Worm (Caenorhabditis elegans): Measurements from ENCODE around the gene C45B2.6.

C45B2.6 gene

DNA sequence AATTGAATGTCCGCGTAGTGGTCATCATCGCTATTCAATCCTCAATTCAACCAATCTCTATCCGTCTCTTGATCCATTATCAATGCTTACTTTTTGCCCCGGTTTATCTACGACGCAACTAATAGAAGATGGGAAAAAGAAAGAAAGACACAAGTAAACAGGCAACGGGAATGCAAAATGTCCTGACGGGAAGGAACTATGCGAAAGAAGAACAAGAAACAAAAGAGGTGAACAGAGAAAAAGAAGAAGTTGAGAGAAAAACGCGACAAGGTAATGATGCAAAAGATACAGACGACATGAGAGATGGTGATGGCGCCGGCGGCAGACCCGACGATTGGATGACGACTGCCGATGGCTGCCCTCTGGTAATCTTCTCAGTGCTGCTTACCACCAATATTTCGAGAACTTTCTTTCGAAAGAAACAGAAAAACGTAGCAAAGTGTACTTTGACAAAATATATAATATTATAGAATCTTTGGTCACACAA, 10.6 kb upstream of the C45B2.6 start (continued):
- TF ChIP-seq nhr-23 (tag; optimal IDR thresholded peaks at IDR 0.05) (peak; percentile 93), nhr-237 (tag; optimal IDR thresholded peaks at IDR 0.05) (no peak), fkh-10 (GFP tag; optimal IDR thresholded peaks at IDR 0.05) (no peak), nhr-11 (tag; optimal IDR thresholded peaks at IDR 0.05) (no peak), lin-39 (tag; optimal IDR thresholded peaks at IDR 0.05) (peak; percentile 50), egl-5 (tag; optimal IDR thresholded peaks at IDR 0.05) (peak; percentile 67), elt-3 (tag; optimal IDR thresholded peaks at IDR 0.05) (peak in 2 of 3 experiments; percentile 14 to 55), ama-1 (optimal IDR thresholded peaks at IDR 0.05) (peak; percentile 59), pqm-1 (tag; optimal IDR thresholded peaks at IDR 0.05) (peak; percentile 81), R02D3.7 (tag; optimal IDR thresholded peaks at IDR 0.05) (peak; percentile 21)

DNA sequence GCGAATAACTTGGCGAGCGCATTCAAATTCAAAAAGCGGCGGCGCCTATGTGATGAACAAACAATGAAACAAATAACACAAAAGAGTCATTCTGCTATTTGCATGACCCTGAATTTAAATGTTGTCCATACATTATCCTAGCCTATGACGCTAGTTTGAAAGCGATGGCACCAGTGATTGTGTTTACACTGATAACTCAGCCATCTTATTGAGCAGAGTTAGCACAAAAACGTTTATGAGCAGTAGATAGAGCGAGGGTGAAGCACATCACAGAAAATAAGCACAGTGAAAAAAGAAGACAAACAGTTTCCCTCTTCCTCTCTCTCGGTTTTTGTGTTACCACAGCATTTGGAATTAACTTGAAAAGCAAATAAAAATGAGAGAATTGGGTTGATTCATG, 9.4 kb upstream of the C45B2.6 start:
- TF ChIP-seq fkh-10 (GFP tag; optimal IDR thresholded peaks at IDR 0.05) = no peak
- no peak for TF ChIP-seq ztf-11 (tag; optimal IDR thresholded peaks at IDR 0.05)
- peak; percentile 79 for TF ChIP-seq pha-4 (tag; optimal IDR thresholded peaks at IDR 0.05)
- TF ChIP-seq sea-2 (GFP tag; optimal IDR thresholded peaks at IDR 0.05) = no peak
- no peak for TF ChIP-seq aly-2 (tag; optimal IDR thresholded peaks at IDR 0.05)
- peak; percentile 37 for TF ChIP-seq jun-1 (tag; optimal IDR thresholded peaks at IDR 0.05)
- no peak for TF ChIP-seq nhr-237 (tag; optimal IDR thresholded peaks at IDR 0.05)
- TF ChIP-seq elt-2 (tag; optimal IDR thresholded peaks at IDR 0.05) = peak; percentile 8
- TF ChIP-seq mml-1 (tag; optimal IDR thresholded peaks at IDR 0.05) = no peak
- no peak for TF ChIP-seq ztf-4 (tag; optimal IDR thresholded peaks at IDR 0.05)

DNA sequence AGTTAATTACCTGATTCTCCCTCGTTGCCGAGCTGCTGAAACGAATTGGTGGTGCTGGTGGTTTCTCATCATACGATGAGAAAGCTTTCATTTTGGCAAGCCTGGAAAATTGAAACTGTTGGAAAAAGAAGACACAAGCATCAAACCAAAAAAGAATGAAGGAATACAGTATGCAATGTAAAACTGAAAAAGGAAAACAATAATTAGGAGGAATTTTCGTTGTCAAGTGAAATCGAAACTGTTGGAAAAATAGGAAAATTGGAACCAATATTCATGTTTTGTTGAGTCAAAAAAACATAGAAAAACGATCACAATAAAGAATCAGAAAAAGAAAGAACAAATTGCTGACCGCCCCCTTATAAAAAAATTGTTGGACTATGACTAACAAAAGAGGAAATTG, 4.2 kb upstream of the C45B2.6 start, which contains the start of gene pak-1:
pak-1 (minus strand) TSS at position 101 of the 400 bp plus-strand sequence.
- no peak for TF ChIP-seq pqm-1 (tag; optimal IDR thresholded peaks at IDR 0.05)
- TF ChIP-seq nhr-43 (tag; optimal IDR thresholded peaks at IDR 0.05; ENCODE audit: poor library complexity, severe bottlenecking) = no peak
- no peak for TF ChIP-seq nhr-67 (tag; optimal IDR thresholded peaks at IDR 0.05)
- no peak for TF ChIP-seq eor-1 (tag; optimal IDR thresholded peaks at IDR 0.05)
- no peak for TF ChIP-seq elt-2 (tag; optimal IDR thresholded peaks at IDR 0.05)

DNA sequence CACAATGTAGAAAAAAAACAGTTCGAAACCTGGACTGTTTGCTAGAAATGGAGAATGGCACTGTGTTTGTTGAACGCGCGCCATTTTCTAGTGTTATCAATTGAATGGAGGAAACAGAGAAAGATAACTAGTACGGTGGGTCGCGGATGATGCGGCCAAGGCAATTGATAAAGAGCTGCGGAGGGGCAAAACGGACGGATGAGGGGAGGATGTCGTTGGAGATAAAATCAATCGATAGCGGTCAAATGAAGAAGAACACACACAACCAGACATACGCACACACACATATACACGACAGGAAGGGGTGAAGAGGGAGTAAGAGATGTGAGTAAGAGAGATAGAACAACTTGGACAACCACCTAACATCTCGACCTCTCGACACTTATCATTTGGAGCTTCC, 2.6 kb upstream of the C45B2.6 start:
- TF ChIP-seq ceh-28 (tag; optimal IDR thresholded peaks at IDR 0.05) (peak; percentile 80), elt-2 (tag; optimal IDR thresholded peaks at IDR 0.05) (peak; percentile 56), nhr-23 (tag; optimal IDR thresholded peaks at IDR 0.05) (peak; percentile 68), lin-15B (tag; optimal IDR thresholded peaks at IDR 0.05) (no peak), nhr-25 (tag; optimal IDR thresholded peaks at IDR 0.05) (no peak), elt-3 (tag; optimal IDR thresholded peaks at IDR 0.05) (peak in 1 of 3 experiments; percentile 87)

DNA sequence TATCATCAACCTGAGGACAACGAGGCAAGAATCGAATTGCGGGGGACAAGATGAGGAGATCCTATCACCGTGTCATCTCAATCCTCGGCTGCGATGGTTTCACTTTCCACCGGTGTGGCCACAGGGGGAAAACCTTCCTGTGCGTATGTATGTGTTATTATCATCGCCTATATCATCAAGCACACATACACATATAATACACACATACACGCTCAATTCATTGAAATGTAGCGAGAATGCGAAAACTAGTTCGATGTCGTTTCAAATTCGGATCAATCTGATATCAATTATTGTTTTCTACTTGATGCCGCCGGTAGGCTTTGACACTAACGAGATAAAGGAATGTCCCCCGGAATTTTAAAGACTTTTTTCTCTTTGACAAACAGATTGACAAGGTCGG, 1.8 kb upstream of the C45B2.6 start:
- TF ChIP-seq nhr-76 (tag; optimal IDR thresholded peaks at IDR 0.05) (no peak), ztf-4 (tag; optimal IDR thresholded peaks at IDR 0.05) (no peak), nhr-25 (tag; optimal IDR thresholded peaks at IDR 0.05) (peak; percentile 39), jun-1 (tag; optimal IDR thresholded peaks at IDR 0.05) (no peak), nhr-23 (tag; optimal IDR thresholded peaks at IDR 0.05) (peak; percentile 59), ZK546.5 (tag; optimal IDR thresholded peaks at IDR 0.05) (no peak), lsy-12 (tag; optimal IDR thresholded peaks at IDR 0.05) (no peak)

DNA sequence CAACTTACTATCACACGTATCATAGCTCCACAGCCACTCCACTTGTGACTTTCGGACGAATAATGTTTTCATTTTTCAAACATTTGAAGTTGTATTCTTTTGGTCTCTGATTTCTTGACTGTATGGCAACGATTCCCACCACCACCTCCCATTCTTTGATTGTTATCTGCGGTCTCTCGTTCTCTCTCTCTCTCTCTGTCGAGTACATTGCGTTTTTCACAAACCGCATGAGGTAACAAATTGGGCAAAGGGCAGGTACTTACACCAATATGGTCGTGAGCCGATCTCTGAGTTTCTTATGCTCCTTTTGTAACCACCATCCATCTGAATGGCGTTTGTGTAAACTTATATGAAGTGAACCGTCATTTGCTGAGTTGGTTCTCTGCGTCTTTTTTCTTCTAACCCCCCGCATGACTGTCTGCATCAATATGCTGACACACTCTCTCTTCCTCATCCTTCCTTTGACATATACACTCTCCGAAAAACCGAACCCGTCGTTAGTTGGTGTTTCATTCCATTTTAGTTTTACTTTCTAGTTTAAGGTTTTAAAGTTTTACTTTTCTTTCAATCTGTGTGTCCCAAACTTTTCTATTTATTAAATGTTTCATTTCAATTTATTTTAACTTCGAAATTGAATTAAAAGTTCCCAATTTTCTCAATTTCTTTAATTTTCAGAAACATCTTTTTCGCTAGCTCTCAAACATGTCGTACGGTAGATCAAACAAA, 5.1 kb downstream of the C45B2.6 start, which contains the start of gene gln-1:
gln-1 (plus strand) TSS at position 676 of the 726 bp plus-strand sequence.
- TF ChIP-seq ceh-9 (tag; optimal IDR thresholded peaks at IDR 0.05) = no peak
- no peak for TF ChIP-seq ZK546.5 (tag; optimal IDR thresholded peaks at IDR 0.05)
- TF ChIP-seq pqm-1 (tag; optimal IDR thresholded peaks at IDR 0.05) = peak; percentile 87
- TF ChIP-seq tbx-2 (tag; optimal IDR thresholded peaks at IDR 0.05) = no peak
- peak; percentile 8 for TF ChIP-seq nfya-1 (tag; optimal IDR thresholded peaks at IDR 0.05; ENCODE audit: insufficient read depth)
- no peak for TF ChIP-seq ztf-11 (tag; optimal IDR thresholded peaks at IDR 0.05)
- no peak for TF ChIP-seq sea-2 (GFP tag; optimal IDR thresholded peaks at IDR 0.05)
- TF ChIP-seq egl-5 (tag; optimal IDR thresholded peaks at IDR 0.05) = no peak
- TF ChIP-seq elt-2 (tag; optimal IDR thresholded peaks at IDR 0.05) = peak; percentile 87
- TF ChIP-seq pha-4 (tag; optimal IDR thresholded peaks at IDR 0.05) = peak; percentile 64
- TF ChIP-seq jun-1 (tag; optimal IDR thresholded peaks at IDR 0.05) = peak; percentile 47
- no peak for TF ChIP-seq ceh-16 (tag; optimal IDR thresholded peaks at IDR 0.05)
- no peak for TF ChIP-seq eor-1 (tag; optimal IDR thresholded peaks at IDR 0.05)

Data from whole organism, L3 larva.